Worm (Caenorhabditis elegans) whole organism, mixed stage, embryonic: ENCODE results near the gene mrpl-51.

ENCODE experiments used
- M03D4.4 ChIP-seq: sonication (generic microtip); optimal IDR thresholded peaks from 2 replicates; lab custom pipeline; 2017; ENCODE audit warnings: mild to moderate bottlenecking, missing genetic modification characterization, missing compliant biosample characterization
- bed-3 ChIP-seq: fragments of 200-800 bp; sonication (Bioruptor generic); optimal IDR thresholded peaks from 3 replicates; lab custom pipeline; 2018; ENCODE audit warnings: mild to moderate bottlenecking, missing genetic modification characterization, moderate library complexity, missing compliant biosample characterization
- blmp-1 ChIP-seq: fragments of 150-350 bp; optimal IDR thresholded peaks from 2 replicates; lab custom pipeline; 2014; ENCODE audit warnings: missing biosample characterization, missing genetic modification characterization
- ceh-39 ChIP-seq: fragments of 150-350 bp; optimal IDR thresholded peaks from 2 replicates; lab custom pipeline; 2014; ENCODE audit warnings: missing biosample characterization, missing genetic modification characterization
- ceh-43 ChIP-seq: fragments of 200-800 bp; sonication (Bioruptor generic); optimal IDR thresholded peaks from 2 replicates; lab custom pipeline; 2018; ENCODE audit warnings: mild to moderate bottlenecking, missing genetic modification characterization, moderate library complexity, missing compliant biosample characterization
- ceh-83 ChIP-seq: fragments of 200-800 bp; sonication (Bioruptor generic); optimal IDR thresholded peaks from 2 replicates; lab custom pipeline; 2018; ENCODE audit warnings: mild to moderate bottlenecking, missing genetic modification characterization, missing compliant biosample characterization
- ces-1 ChIP-seq: fragments of 150-350 bp; optimal IDR thresholded peaks from 2 replicates; lab custom pipeline; 2014; ENCODE audit warnings: missing biosample characterization, missing genetic modification reagents, missing genetic modification characterization
- cnd-1 ChIP-seq: fragments of 200-800 bp; sonication (Bioruptor generic); optimal IDR thresholded peaks from 2 replicates; lab custom pipeline; 2018; ENCODE audit warnings: mild to moderate bottlenecking, missing genetic modification characterization, missing compliant biosample characterization
- drap-1 ChIP-seq: fragments of 200-800 bp; sonication (Bioruptor generic); optimal IDR thresholded peaks from 3 replicates; lab custom pipeline; 2018; ENCODE audit warnings: mild to moderate bottlenecking, missing genetic modification characterization, missing compliant biosample characterization
- elt-1 ChIP-seq: sonication (generic microtip); optimal IDR thresholded peaks from 2 replicates; lab custom pipeline; 2017; ENCODE audit warnings: missing genetic modification characterization, mild to moderate bottlenecking, missing compliant biosample characterization, antibody characterized with exemption, moderate library complexity, borderline replicate concordance; ENCODE audit not compliant: insufficient read depth
- elt-3 ChIP-seq: fragments of 150-350 bp; optimal IDR thresholded peaks from 2 replicates; lab custom pipeline; 2014; ENCODE audit warnings: missing biosample characterization, missing genetic modification characterization
- flh-1 ChIP-seq: fragments of 200-800 bp; sonication (Bioruptor generic); optimal IDR thresholded peaks from 2 replicates; lab custom pipeline; 2018; ENCODE audit warnings: mild to moderate bottlenecking, missing genetic modification characterization, moderate library complexity, missing compliant biosample characterization
- ham-2 ChIP-seq: fragments of 200-800 bp; sonication (Bioruptor generic); optimal IDR thresholded peaks from 2 replicates; lab custom pipeline; 2018; ENCODE audit warnings: mild to moderate bottlenecking, missing genetic modification characterization, missing compliant biosample characterization
- hlh-1 ChIP-seq: fragments of 150-350 bp; optimal IDR thresholded peaks from 2 replicates; lab custom pipeline; 2014; ENCODE audit warnings: missing biosample characterization, missing genetic modification reagents, missing genetic modification characterization
- lin-13 ChIP-seq: fragments of 150-350 bp; optimal IDR thresholded peaks from 2 replicates; lab custom pipeline; 2014; ENCODE audit warnings: missing biosample characterization, missing genetic modification characterization
- lin-32 ChIP-seq: fragments of 200-800 bp; sonication (Bioruptor generic); optimal IDR thresholded peaks from 2 replicates; lab custom pipeline; 2018; ENCODE audit warnings: mild to moderate bottlenecking, missing genetic modification characterization, missing compliant biosample characterization
- lsy-2 ChIP-seq: fragments of 150-350 bp; optimal IDR thresholded peaks from 2 replicates; lab custom pipeline; 2014; ENCODE audit warnings: missing biosample characterization, missing genetic modification characterization
- mab-5 ChIP-seq: fragments of 150-350 bp; optimal IDR thresholded peaks from 2 replicates; lab custom pipeline; 2014; ENCODE audit warnings: missing biosample characterization, missing genetic modification characterization
- mep-1 ChIP-seq: fragments of 150-350 bp; optimal IDR thresholded peaks from 2 replicates; lab custom pipeline; 2017; ENCODE audit warnings: missing biosample characterization, missing genetic modification reagents, missing genetic modification characterization, inconsistent platforms
- mls-2 ChIP-seq: sonication (generic microtip); optimal IDR thresholded peaks from 2 replicates; lab custom pipeline; 2016; ENCODE audit warnings: mild to moderate bottlenecking, missing genetic modification characterization, moderate library complexity, missing compliant biosample characterization
- nhr-12 ChIP-seq: fragments of 150-350 bp; optimal IDR thresholded peaks from 2 replicates; lab custom pipeline; 2014; ENCODE audit warnings: missing biosample characterization, missing genetic modification characterization
- nhr-2 ChIP-seq: fragments of 150-350 bp; optimal IDR thresholded peaks from 2 replicates; lab custom pipeline; 2014; ENCODE audit warnings: missing biosample characterization, missing genetic modification characterization
- nhr-237 ChIP-seq: fragments of 150-350 bp; optimal IDR thresholded peaks from 2 replicates; lab custom pipeline; 2014; ENCODE audit warnings: missing biosample characterization, missing genetic modification characterization
- nhr-28 ChIP-seq: fragments of 150-350 bp; optimal IDR thresholded peaks from 2 replicates; lab custom pipeline; 2014; ENCODE audit warnings: missing biosample characterization, missing genetic modification characterization
- nhr-76 ChIP-seq: sonication (generic microtip); optimal IDR thresholded peaks from 2 replicates; lab custom pipeline; 2017; ENCODE audit warnings: missing biosample characterization, missing genetic modification characterization
- pha-4 ChIP-seq: fragments of 150-350 bp; optimal IDR thresholded peaks from 2 replicates; lab custom pipeline; 2018; ENCODE audit warnings: missing biosample characterization, missing genetic modification reagents, missing genetic modification characterization
- sem-2 ChIP-seq: fragments of 200-800 bp; sonication (Bioruptor generic); optimal IDR thresholded peaks from 2 replicates; lab custom pipeline; 2018; ENCODE audit warnings: mild to moderate bottlenecking, missing genetic modification characterization, missing compliant biosample characterization
- snpc-4 ChIP-seq: fragments of 150-350 bp; optimal IDR thresholded peaks from 2 replicates; lab custom pipeline; 2014; ENCODE audit warnings: missing biosample characterization, missing genetic modification characterization
- sptf-1 ChIP-seq: sonication (generic microtip); optimal IDR thresholded peaks from 2 replicates; lab custom pipeline; 2017; ENCODE audit warnings: mild to moderate bottlenecking, missing genetic modification characterization, moderate library complexity, missing compliant biosample characterization
- tbx-8 ChIP-seq: fragments of 200-800 bp; sonication (Bioruptor generic); optimal IDR thresholded peaks from 2 replicates; lab custom pipeline; 2018; ENCODE audit warnings: mild to moderate bottlenecking, missing genetic modification characterization, moderate library complexity, missing compliant biosample characterization
- unc-120 ChIP-seq: sonication (generic microtip); optimal IDR thresholded peaks from 2 replicates; lab custom pipeline; 2017; ENCODE audit warnings: missing genetic modification characterization, missing compliant biosample characterization; ENCODE audit not compliant: poor library complexity, severe bottlenecking
- unc-39 ChIP-seq: fragments of 150-350 bp; optimal IDR thresholded peaks from 2 replicates; lab custom pipeline; 2014; ENCODE audit warnings: missing biosample characterization, missing genetic modification characterization
- unc-62 ChIP-seq: fragments of 150-350 bp; optimal IDR thresholded peaks from 2 replicates; lab custom pipeline; 2014; ENCODE audit warnings: missing biosample characterization, missing genetic modification reagents, missing genetic modification characterization
- zip-8 ChIP-seq: fragments of 150-350 bp; optimal IDR thresholded peaks from 2 replicates; lab custom pipeline; 2014; ENCODE audit warnings: missing biosample characterization, missing genetic modification characterization
- ztf-11 ChIP-seq: fragments of 150-350 bp; optimal IDR thresholded peaks from 2 replicates; lab custom pipeline; 2014; ENCODE audit warnings: missing biosample characterization, missing genetic modification characterization

Gene mrpl-51

ce11 chrIV:12021360-12021759, 9.8 kb upstream of the mrpl-51 start:
- no peak for TF ChIP-seq ceh-39 (tag; lab: Kevin White, UChicago)
- peak; percentile 20 for TF ChIP-seq elt-1 (tag; lab: Kevin White, UChicago)

- TF ChIP-seq sptf-1 (tag; lab: Kevin White, UChicago) (no peak), unc-62 (GFP tag; lab: Kevin White, UChicago) (no peak)
- TF ChIP-seq, all 35 proteins: peak for 0
These were observed 2.0 kb upstream of the mrpl-51 start, which contains the start of gene tgn-38 for ce11 chrIV:12029074-12029473. Gene tgn-38, minus strand, starts transcription at chrIV:12029174.

ce11 chrIV:12029722-12030182, 1.4 kb upstream of the mrpl-51 start, which contains the start of gene T12G3.11:
Gene T12G3.11, minus strand, starts transcription at chrIV:12029772.
- TF ChIP-seq ces-1 (GFP tag; lab: Kevin White, UChicago) (peak; percentile 14), sptf-1 (tag; lab: Kevin White, UChicago) (no peak), lsy-2 (tag; lab: Kevin White, UChicago) (peak; percentile 52)

- TF ChIP-seq ces-1 (GFP tag; lab: Kevin White, UChicago) (peak; percentile 55), ztf-11 (tag; lab: Kevin White, UChicago) (no peak), unc-62 (GFP tag; lab: Kevin White, UChicago) (peak; percentile 79), tbx-8 (GFP tag; lab: Kevin White, UChicago) (peak; percentile 32), snpc-4 (tag; lab: Kevin White, UChicago) (no peak), ceh-83 (GFP tag; lab: Kevin White, UChicago) (no peak), nhr-76 (tag; lab: Kevin White, UChicago) (no peak), blmp-1 (no peak), unc-39 (no peak), sptf-1 (tag; lab: Kevin White, UChicago) (peak; percentile 31), pha-4 (peak; percentile 90), elt-3 (tag; lab: Kevin White, UChicago) (no peak), nhr-2 (tag; lab: Kevin White, UChicago) (peak; percentile 27), nhr-12 (no peak), nhr-28 (tag; lab: Kevin White, UChicago) (no peak), zip-8 (tag; lab: Kevin White, UChicago) (no peak), ceh-43 (no peak), hlh-1 (tag; lab: Kevin White, UChicago) (peak; percentile 76), cnd-1 (peak; percentile 50), mep-1 (peak; percentile 65), nhr-237 (tag; lab: Kevin White, UChicago) (peak; percentile 79), lin-32 (no peak), ceh-39 (tag; lab: Kevin White, UChicago) (peak; percentile 98), flh-1 (GFP tag; lab: Kevin White, UChicago) (no peak), bed-3 (GFP tag; lab: Kevin White, UChicago) (no peak), drap-1 (GFP tag; lab: Kevin White, UChicago) (peak; percentile 37), M03D4.4 (no peak), mls-2 (peak; percentile 81), unc-120 (tag; lab: Kevin White, UChicago) (peak; percentile 68), ham-2 (peak; percentile 65), lsy-2 (tag; lab: Kevin White, UChicago) (peak; percentile 58), mab-5 (tag; lab: Kevin White, UChicago) (no peak), sem-2 (GFP tag; lab: Kevin White, UChicago) (no peak), elt-1 (tag; lab: Kevin White, UChicago) (peak; percentile 11), lin-13 (tag; lab: Kevin White, UChicago) (peak; percentile 54)
These were observed 1.3 kb downstream of the mrpl-51 start for ce11 chrIV:12032383-12032782.
